Fruit fly (Drosophila melanogaster) whole organism, embryonic: Measurements from ENCODE around the gene Invadolysin.
A peak's percentile ranks its signal among the peaks of the same experiment; 100 is the strongest.

Experiments used
- Aef1 ChIP-seq: fragments of 200-800 bp; sonication (Bioruptor generic); IDR thresholded peaks from 3 replicates; pipeline ENCODE4 v1.3.6; 2022; ENCODE audit warnings: missing biosample characterization, missing genetic modification characterization
- Antp ChIP-seq: fragments of 200-800 bp; sonication (Bioruptor generic); optimal IDR thresholded peaks from 3 replicates; lab custom pipeline; 2016; ENCODE audit warnings: missing biosample characterization, missing genetic modification characterization
- BEAF-32 ChIP-seq: fragments of 200-800 bp; sonication (Bioruptor generic); optimal IDR thresholded peaks from 3 replicates; lab custom pipeline; 2017; ENCODE audit warnings: missing biosample characterization, missing genetic modification characterization, mild to moderate bottlenecking, moderate library complexity, missing genetic modification reagents
- CG10267 ChIP-seq: fragments of 200-800 bp; sonication (Bioruptor generic); optimal IDR thresholded peaks from 2 replicates; lab custom pipeline; 2018; ENCODE audit warnings: missing biosample characterization, mild to moderate bottlenecking, missing genetic modification characterization, moderate library complexity
- CG13287 ChIP-seq: fragments of 200-800 bp; sonication (Bioruptor generic); IDR thresholded peaks from 2 replicates; pipeline ENCODE4 v1.3.6; 2022; ENCODE audit warnings: missing biosample characterization, missing genetic modification characterization; ENCODE audit not compliant: partially characterized antibody
- CG17328 ChIP-seq: fragments of 200-800 bp; sonication (Bioruptor generic); IDR thresholded peaks from 2 replicates; pipeline ENCODE4 v1.3.6; 2022; ENCODE audit warnings: missing biosample characterization, missing genetic modification characterization
- CG17912 ChIP-seq: fragments of 200-800 bp; sonication (Bioruptor generic); optimal IDR thresholded peaks from 2 replicates; lab custom pipeline; 2018; ENCODE audit warnings: missing biosample characterization, mild to moderate bottlenecking, missing genetic modification characterization
- CG2120 ChIP-seq: fragments of 200-800 bp; sonication (Bioruptor generic); optimal IDR thresholded peaks from 3 replicates; lab custom pipeline; 2016; ENCODE audit warnings: missing biosample characterization, missing genetic modification characterization
- CG2129 ChIP-seq: fragments of 200-800 bp; sonication (Bioruptor generic); IDR thresholded peaks from 2 replicates; pipeline ENCODE4 v1.3.6; 2022; ENCODE audit warnings: missing biosample characterization, missing genetic modification characterization; ENCODE audit not compliant: partially characterized antibody
- CG2875 ChIP-seq: fragments of 200-800 bp; sonication (Bioruptor generic); optimal IDR thresholded peaks from 2 replicates; lab custom pipeline; 2017; ENCODE audit warnings: missing biosample characterization, mild to moderate bottlenecking, missing genetic modification characterization, missing genetic modification reagents
- CG31224 ChIP-seq: fragments of 200-800 bp; sonication (Bioruptor generic); IDR thresholded peaks from 2 replicates; pipeline ENCODE4 v1.3.6; 2022; ENCODE audit warnings: missing biosample characterization, missing genetic modification characterization
- CG3281 ChIP-seq: fragments of 200-800 bp; sonication (Bioruptor generic); optimal IDR thresholded peaks from 3 replicates; lab custom pipeline; 2017; ENCODE audit warnings: missing biosample characterization, mild to moderate bottlenecking, missing genetic modification characterization
- CG3407 ChIP-seq: fragments of 200-800 bp; sonication (Bioruptor generic); optimal IDR thresholded peaks from 2 replicates; lab custom pipeline; 2018; ENCODE audit warnings: missing biosample characterization, mild to moderate bottlenecking, missing genetic modification characterization
- CG34224 ChIP-seq: fragments of 200-800 bp; sonication (Bioruptor generic); IDR thresholded peaks from 3 replicates; pipeline ENCODE4 v1.3.6; 2022; ENCODE audit warnings: missing biosample characterization, missing genetic modification characterization; ENCODE audit not compliant: partially characterized antibody
- CG34376 ChIP-seq: fragments of 200-800 bp; sonication (Bioruptor generic); optimal IDR thresholded peaks from 2 replicates; lab custom pipeline; 2018; ENCODE audit warnings: missing biosample characterization, mild to moderate bottlenecking, missing genetic modification characterization
- CG34422 ChIP-seq: fragments of 200-800 bp; sonication (Bioruptor generic); IDR thresholded peaks from 3 replicates; pipeline ENCODE4 v1.3.6; 2022; ENCODE audit warnings: missing biosample characterization, missing genetic modification characterization
- CG4328 ChIP-seq: fragments of 200-800 bp; sonication (Bioruptor generic); optimal IDR thresholded peaks from 3 replicates; lab custom pipeline; 2017; ENCODE audit warnings: missing biosample characterization, missing genetic modification reagents, missing genetic modification characterization
- CG7271 ChIP-seq: fragments of 200-800 bp; sonication (Bioruptor generic); optimal IDR thresholded peaks from 2 replicates; lab custom pipeline; 2018; ENCODE audit warnings: missing biosample characterization, mild to moderate bottlenecking, missing genetic modification characterization, moderate library complexity
- E2f2 ChIP-seq: fragments of 200-800 bp; sonication (Bioruptor generic); IDR thresholded peaks from 2 replicates; pipeline ENCODE4 v1.3.6; 2022; ENCODE audit warnings: missing biosample characterization, missing genetic modification characterization
- HLH54F ChIP-seq: fragments of 200-800 bp; sonication (Bioruptor generic); optimal IDR thresholded peaks from 3 replicates; lab custom pipeline; 2016; ENCODE audit warnings: missing biosample characterization, missing genetic modification characterization
- HLHmδ ChIP-seq: fragments of 200-800 bp; sonication (Bioruptor generic); optimal IDR thresholded peaks from 2 replicates; lab custom pipeline; 2018; ENCODE audit warnings: missing biosample characterization, mild to moderate bottlenecking, missing genetic modification characterization, moderate library complexity
- Hmx ChIP-seq: fragments of 200-800 bp; sonication (Bioruptor generic); optimal IDR thresholded peaks from 2 replicates; lab custom pipeline; 2016; ENCODE audit warnings: missing biosample characterization, missing genetic modification characterization
- Hr3 ChIP-seq: fragments of 200-800 bp; sonication (Bioruptor generic); optimal IDR thresholded peaks from 3 replicates; lab custom pipeline; 2016; ENCODE audit warnings: missing biosample characterization, missing genetic modification characterization
- Med ChIP-seq: fragments of 200-800 bp; sonication (Bioruptor generic); peaks from one replicate; lab custom pipeline; 2016; ENCODE audit warnings: missing biosample characterization, missing genetic modification characterization, mild to moderate bottlenecking, inconsistent platforms, moderate library complexity
- NC2α ChIP-seq: fragments of 200-800 bp; sonication (Bioruptor generic); optimal IDR thresholded peaks from 2 replicates; lab custom pipeline; 2016; ENCODE audit warnings: missing biosample characterization, missing genetic modification characterization
- NFAT ChIP-seq: fragments of 200-800 bp; sonication (Bioruptor generic); IDR thresholded peaks from 2 replicates; pipeline ENCODE4 v1.3.6; 2022; ENCODE audit warnings: missing biosample characterization, missing genetic modification characterization
- Rx ChIP-seq: fragments of 200-800 bp; sonication (Bioruptor generic); IDR thresholded peaks from 2 replicates; pipeline ENCODE4 v1.3.6; 2022; ENCODE audit warnings: missing biosample characterization, missing genetic modification characterization
- Scr ChIP-seq: fragments of 200-800 bp; sonication (Bioruptor generic); IDR thresholded peaks from 2 replicates; pipeline ENCODE4 v1.3.6; 2022; ENCODE audit warnings: missing biosample characterization, missing genetic modification characterization; ENCODE audit not compliant: partially characterized antibody
- Ssrp ChIP-seq: fragments of 200-800 bp; sonication (Bioruptor generic); optimal IDR thresholded peaks from 2 replicates; lab custom pipeline; 2018; ENCODE audit warnings: missing biosample characterization, mild to moderate bottlenecking, missing genetic modification characterization, moderate library complexity
- az2 ChIP-seq: fragments of 200-800 bp; sonication (Bioruptor generic); optimal IDR thresholded peaks from 3 replicates; lab custom pipeline; 2016; ENCODE audit warnings: missing biosample characterization, missing genetic modification characterization
- bcd ChIP-seq: fragments of 200-800 bp; sonication (Bioruptor generic); optimal IDR thresholded peaks from 2 replicates; lab custom pipeline; 2017; ENCODE audit warnings: missing biosample characterization, mild to moderate bottlenecking, missing genetic modification characterization
- croc ChIP-seq: fragments of 200-800 bp; sonication (Bioruptor generic); conservative IDR thresholded peaks from 3 replicates; pipeline ENCODE4 v1.3.6; 2022; ENCODE audit warnings: missing biosample characterization, missing genetic modification characterization
- dysf ChIP-seq: fragments of 200-800 bp; sonication (Bioruptor generic); IDR thresholded peaks from 3 replicates; pipeline ENCODE4 v1.3.6; 2022; ENCODE audit warnings: missing biosample characterization, missing genetic modification characterization
- emc ChIP-seq: fragments of 200-800 bp; sonication (Bioruptor generic); optimal IDR thresholded peaks from 2 replicates; lab custom pipeline; 2016; ENCODE audit warnings: missing biosample characterization, missing genetic modification characterization
- ewg ChIP-seq: fragments of 200-800 bp; sonication (Bioruptor generic); optimal IDR thresholded peaks from 3 replicates; lab custom pipeline; 2017; ENCODE audit warnings: mild to moderate bottlenecking, missing biosample characterization, missing genetic modification reagents, missing genetic modification characterization
- gfzf ChIP-seq: fragments of 200-800 bp; sonication (Bioruptor generic); optimal IDR thresholded peaks from 2 replicates; lab custom pipeline; 2016; ENCODE audit warnings: missing biosample characterization, mild to moderate bottlenecking, missing genetic modification characterization, moderate library complexity
- knrl ChIP-seq: fragments of 200-800 bp; sonication (Bioruptor generic); IDR thresholded peaks from 3 replicates; pipeline ENCODE4 v1.3.6; 2022; ENCODE audit warnings: missing biosample characterization, missing genetic modification characterization; ENCODE audit not compliant: partially characterized antibody
- lov ChIP-seq, 2 experiments: fragments of 200-800 bp in 1 of 2; fragments of >200 bp in 1 of 2; sonication (Bioruptor generic) in 1 of 2; IDR thresholded peaks in 1 of 2; optimal IDR thresholded peaks in 1 of 2; 2 replicates in 1 of 2; 3 replicates in 1 of 2; pipeline versions ENCODE4 v1.3.6 to Lab custom; 2017 to 2022; ENCODE audit warnings: missing biosample characterization in 1 of 2, missing genetic modification characterization in 1 of 2
- luna ChIP-seq: fragments of 200-800 bp; sonication (Bioruptor generic); optimal IDR thresholded peaks from 2 replicates; lab custom pipeline; 2016; ENCODE audit warnings: missing biosample characterization, missing genetic modification characterization
- mam ChIP-seq: fragments of 200-800 bp; sonication (Bioruptor generic); optimal IDR thresholded peaks from 3 replicates; lab custom pipeline; 2016; ENCODE audit warnings: missing biosample characterization, missing genetic modification characterization
- nau ChIP-seq: fragments of 200-800 bp; sonication (Bioruptor generic); optimal IDR thresholded peaks from 3 replicates; lab custom pipeline; 2017; ENCODE audit warnings: missing biosample characterization, mild to moderate bottlenecking, missing genetic modification characterization, missing genetic modification reagents
- pan ChIP-seq, 4 experiments: fragments of >200 bp in 3 of 4; fragments of 200-800 bp in 1 of 4; sonication (Bioruptor generic) in 1 of 4; optimal IDR thresholded peaks in 3 of 4; IDR thresholded peaks in 1 of 4; 2 replicates each; pipeline versions ENCODE4 v1.3.6 to Lab custom; 2017 to 2022; ENCODE audit warnings: missing biosample characterization in 2 of 4, missing genetic modification characterization in 2 of 4, mixed read lengths in 1 of 4
- slbo ChIP-seq: fragments of 200-800 bp; sonication (Bioruptor generic); IDR thresholded peaks from 2 replicates; pipeline ENCODE4 v1.3.6; 2022; ENCODE audit warnings: missing biosample characterization, missing genetic modification characterization
- sr ChIP-seq: fragments of 200-800 bp; sonication (Bioruptor generic); IDR thresholded peaks from 3 replicates; pipeline ENCODE4 v1.3.6; 2022; ENCODE audit warnings: missing biosample characterization, missing genetic modification characterization
- stwl ChIP-seq: fragments of 200-800 bp; sonication (Bioruptor generic); optimal IDR thresholded peaks from 3 replicates; lab custom pipeline; 2018; ENCODE audit warnings: missing biosample characterization, mild to moderate bottlenecking, missing genetic modification characterization, moderate library complexity
- sug ChIP-seq: fragments of 200-800 bp; optimal IDR thresholded peaks from 2 replicates; lab custom pipeline; 2019; ENCODE audit warnings: missing biosample characterization, mild to moderate bottlenecking, missing genetic modification characterization, moderate library complexity
- trh ChIP-seq: fragments of 200-800 bp; sonication (Bioruptor generic); optimal IDR thresholded peaks from 2 replicates; lab custom pipeline; 2016; ENCODE audit warnings: missing biosample characterization, missing genetic modification characterization
- vvl ChIP-seq: fragments of 200-800 bp; sonication (Bioruptor generic); IDR thresholded peaks from 2 replicates; pipeline ENCODE4 v1.3.6; 2022; ENCODE audit warnings: missing biosample characterization, missing genetic modification characterization
- wor ChIP-seq: fragments of 200-800 bp; sonication (Bioruptor generic); IDR thresholded peaks from 2 replicates; pipeline ENCODE4 v1.3.6; 2022; ENCODE audit warnings: missing biosample characterization, missing genetic modification characterization
- zfh1 ChIP-seq: fragments of 200-800 bp; sonication (Bioruptor generic); IDR thresholded peaks from 3 replicates; pipeline ENCODE4 v1.3.6; 2022; ENCODE audit warnings: missing biosample characterization, missing genetic modification characterization

Invadolysin gene

dm6 chr3R:10134341-10134668, 10.2 kb upstream of the Invadolysin start (continued):
- peak; percentile 99 for TF ChIP-seq Med
- TF ChIP-seq lov (optimal IDR thresholded peaks at IDR 0.05; lab: Kevin White, UChicago): no peak
- peak; percentile 9; the same call in 1 of the 3 replicates for TF ChIP-seq lov (GFP tag; IDR thresholded peaks at IDR 0.05; lab: Robert Waterston, UW)
- no peak for TF ChIP-seq CG2875 (GFP tag; lab: Kevin White, UChicago)
- TF ChIP-seq wor: no peak
- TF ChIP-seq E2f2 (GFP tag; lab: Robert Waterston, UW): peak; percentile 95
- no peak for TF ChIP-seq sr
- TF ChIP-seq CG34224 (GFP tag; lab: Robert Waterston, UW): no peak
- TF ChIP-seq CG31224 (GFP tag; lab: Robert Waterston, UW): no peak
- no peak for TF ChIP-seq CG7271
- no peak for TF ChIP-seq Rx
- peak; percentile 51; the same call in 1 of the 2 replicates for TF ChIP-seq slbo (GFP tag; lab: Robert Waterston, UW)
- peak; percentile 47 for TF ChIP-seq sug (tag; lab: Kevin White, UChicago)
- peak; percentile 29; the same call in 1 of the 2 replicates for TF ChIP-seq NFAT
- no peak for TF ChIP-seq Hmx
- TF ChIP-seq luna (GFP tag; lab: Kevin White, UChicago): no peak
- TF ChIP-seq ewg (GFP tag; lab: Kevin White, UChicago): no peak
- TF ChIP-seq Antp (GFP tag; lab: Kevin White, UChicago): peak; percentile 34
- TF ChIP-seq gfzf (GFP tag; lab: Kevin White, UChicago): peak; percentile 11
- TF ChIP-seq CG2129 (GFP tag; lab: Robert Waterston, UW): no peak
- TF ChIP-seq Ssrp (tag; lab: Kevin White, UChicago): no peak
- TF ChIP-seq stwl (tag; lab: Kevin White, UChicago): peak; percentile 81
- TF ChIP-seq Scr (GFP tag; lab: Robert Waterston, UW): no peak; the same call in 1 of the 2 replicates
- no peak for TF ChIP-seq Aef1 (GFP tag; lab: Robert Waterston, UW)
- TF ChIP-seq NC2α: no peak
- no peak for TF ChIP-seq trh (GFP tag; lab: Kevin White, UChicago)
- no peak for TF ChIP-seq pan (optimal IDR thresholded peaks at IDR 0.05; lab: Kevin White, UChicago)
- no peak for TF ChIP-seq pan (GFP tag; optimal IDR thresholded peaks at IDR 0.05 in 1 of 2, IDR thresholded peaks at IDR 0.05 in 1 of 2)
- peak; percentile 64 for TF ChIP-seq HLH54F (GFP tag; lab: Kevin White, UChicago)
- no peak; the same call in 2 of the 3 replicates for TF ChIP-seq CG34422 (GFP tag; lab: Robert Waterston, UW)
- TF ChIP-seq CG10267 (tag; lab: Kevin White, UChicago): peak; percentile 94
- TF ChIP-seq bcd: no peak
- TF ChIP-seq vvl (GFP tag; lab: Robert Waterston, UW): no peak
- peak; percentile 40; the same call in 1 of the 2 replicates for TF ChIP-seq CG17328 (GFP tag; lab: Robert Waterston, UW)
- TF ChIP-seq CG3281 (GFP tag; lab: Kevin White, UChicago): no peak
- TF ChIP-seq CG17912 (GFP tag; lab: Kevin White, UChicago): no peak
- TF ChIP-seq BEAF-32: peak; percentile 33
- no peak for TF ChIP-seq nau (GFP tag; lab: Kevin White, UChicago)
- TF ChIP-seq Hr3 (GFP tag; lab: Kevin White, UChicago): no peak
- peak; percentile 81 for TF ChIP-seq CG2120
- no peak; the same call in 1 of the 3 replicates for TF ChIP-seq zfh1
- no peak for TF ChIP-seq HLHmδ (GFP tag; lab: Kevin White, UChicago)
- TF ChIP-seq CG34376 (GFP tag; lab: Kevin White, UChicago): peak; percentile 63
- no peak for TF ChIP-seq CG4328
- TF ChIP-seq mam (GFP tag; lab: Kevin White, UChicago): peak; percentile 31
- no peak for TF ChIP-seq emc
- TF ChIP-seq croc: no peak
- TF ChIP-seq dysf (GFP tag; lab: Robert Waterston, UW): 0 out of 3 replicates have a peak, but pooled peaks have one; percentile 27
- TF ChIP-seq CG3407: no peak
- TF ChIP-seq knrl (GFP tag; lab: Robert Waterston, UW): no peak
- peak; percentile 25 for TF ChIP-seq az2 (GFP tag; lab: Kevin White, UChicago)
- peak; percentile 61 for TF ChIP-seq CG13287 (GFP tag; lab: Robert Waterston, UW)
